Worm (Caenorhabditis elegans) whole organism, midembryonic: ENCODE data around the gene ddo-1.

Experiments
- T22C8.4 ChIP-seq: fragments of 200-800 bp; sonication (Bioruptor generic); IDR thresholded peaks from 2 replicates; pipeline ENCODE4 v1.3.6; 2022; ENCODE audit warnings: missing genetic modification characterization, missing compliant biosample characterization
- cog-1 ChIP-seq: sonication (generic microtip); optimal IDR thresholded peaks from 2 replicates; lab custom pipeline; 2016; ENCODE audit warnings: missing genetic modification characterization, missing compliant biosample characterization
- flt-1 ChIP-seq: fragments of 200-800 bp; sonication (Bioruptor generic); IDR thresholded peaks from 2 replicates; pipeline ENCODE4 v1.3.6; 2022; ENCODE audit warnings: missing genetic modification characterization, missing compliant biosample characterization
- klf-2 ChIP-seq: fragments of 200-800 bp; sonication (Bioruptor generic); conservative IDR thresholded peaks from 2 replicates; pipeline ENCODE4 v1.3.6; 2022; ENCODE audit warnings: missing genetic modification reagents, missing genetic modification characterization, missing compliant biosample characterization
- med-1 ChIP-seq: sonication (generic microtip); optimal IDR thresholded peaks from 2 replicates; lab custom pipeline; 2017; ENCODE audit warnings: missing genetic modification characterization, mild to moderate bottlenecking, missing compliant biosample characterization, antibody characterized with exemption, missing genetic modification reagents; ENCODE audit not compliant: insufficient read depth
- ref-1 ChIP-seq: fragments of 200-800 bp; sonication (Bioruptor generic); conservative IDR thresholded peaks from 2 replicates; pipeline ENCODE4 v1.3.6; 2022; ENCODE audit warnings: missing genetic modification reagents, missing genetic modification characterization, missing compliant biosample characterization
- tab-1 ChIP-seq: fragments of 200-800 bp; sonication (Bioruptor generic); IDR thresholded peaks from 2 replicates; pipeline ENCODE4 v1.3.6; 2022; ENCODE audit warnings: missing genetic modification characterization, missing compliant biosample characterization
- ztf-23 ChIP-seq: fragments of 200-800 bp; sonication (Bioruptor generic); IDR thresholded peaks from 2 replicates; pipeline ENCODE4 v1.3.6; 2022; ENCODE audit warnings: missing genetic modification reagents, missing genetic modification characterization, missing compliant biosample characterization
- ztf-29 ChIP-seq: fragments of 200-800 bp; sonication (Bioruptor generic); IDR thresholded peaks from 2 replicates; pipeline ENCODE4 v1.3.6; 2022; ENCODE audit warnings: missing genetic modification reagents, missing genetic modification characterization, missing compliant biosample characterization

ddo-1 gene

ce11 chrV:17728336-17728735, 48.7 kb downstream of the ddo-1 start:
- TF ChIP-seq tab-1 (GFP tag; lab: Robert Waterston, UW) (no peak), klf-2 (GFP tag; lab: Robert Waterston, UW) (no peak), ref-1 (GFP tag; lab: Robert Waterston, UW) (no peak), T22C8.4 (no peak), ztf-29 (GFP tag; lab: Robert Waterston, UW) (no peak), ztf-23 (GFP tag; lab: Robert Waterston, UW) (no peak), cog-1 (tag; lab: Kevin White, UChicago) (no peak), flt-1 (GFP tag; lab: Robert Waterston, UW) (no peak), med-1 (no peak)

- TF ChIP-seq klf-2 (GFP tag; lab: Robert Waterston, UW) (no peak), cog-1 (tag; lab: Kevin White, UChicago) (no peak), tab-1 (GFP tag; lab: Robert Waterston, UW) (no peak), ref-1 (GFP tag; lab: Robert Waterston, UW) (no peak), T22C8.4 (no peak), flt-1 (GFP tag; lab: Robert Waterston, UW) (no peak), ztf-23 (GFP tag; lab: Robert Waterston, UW) (no peak)
Observed at ce11 chrV:17724704-17725103, 52.3 kb downstream of the ddo-1 start, which contains the start of gene fat-5. Gene fat-5, plus strand, starts transcription at chrV:17725004.
